Fruit fly (Drosophila melanogaster) whole organism, embryonic: ENCODE data around the gene CG3038.

Experiments used
- Bteb2 ChIP-seq: fragments of 200-800 bp; sonication (Bioruptor generic); optimal IDR thresholded peaks from 2 replicates; lab custom pipeline; 2016; ENCODE audit warnings: missing biosample characterization, missing genetic modification characterization
- C15 ChIP-seq: fragments of 200-800 bp; sonication (Bioruptor generic); IDR thresholded peaks from 3 replicates; pipeline ENCODE4 v1.3.6; 2022; ENCODE audit warnings: missing biosample characterization, missing genetic modification characterization
- CG11093 ChIP-seq: fragments of 200-800 bp; sonication (Bioruptor generic); IDR thresholded peaks from 3 replicates; pipeline ENCODE4 v1.3.6; 2022; ENCODE audit warnings: missing biosample characterization, missing genetic modification characterization
- CG11695 ChIP-seq: fragments of 200-800 bp; sonication (Bioruptor generic); IDR thresholded peaks from 3 replicates; pipeline ENCODE4 v1.3.6; 2022; ENCODE audit warnings: missing biosample characterization, missing genetic modification characterization
- CG12942 ChIP-seq: fragments of 200-800 bp; sonication (Bioruptor generic); optimal IDR thresholded peaks from 3 replicates; lab custom pipeline; 2016; ENCODE audit warnings: missing biosample characterization, missing genetic modification characterization
- CG13287 ChIP-seq: fragments of 200-800 bp; sonication (Bioruptor generic); IDR thresholded peaks from 2 replicates; pipeline ENCODE4 v1.3.6; 2022; ENCODE audit warnings: missing biosample characterization, missing genetic modification characterization; ENCODE audit not compliant: partially characterized antibody
- CG15514 ChIP-seq: fragments of 200-800 bp; sonication (Bioruptor generic); optimal IDR thresholded peaks from 3 replicates; lab custom pipeline; 2017; ENCODE audit warnings: missing biosample characterization, missing genetic modification characterization, mild to moderate bottlenecking, moderate library complexity, missing genetic modification reagents
- CG17186 ChIP-seq: fragments of 200-800 bp; sonication (Bioruptor generic); optimal IDR thresholded peaks from 3 replicates; lab custom pipeline; 2017; ENCODE audit warnings: missing biosample characterization, missing genetic modification reagents, missing genetic modification characterization
- CG17385 ChIP-seq: fragments of 200-800 bp; sonication (Bioruptor generic); optimal IDR thresholded peaks from 3 replicates; lab custom pipeline; 2018; ENCODE audit warnings: missing biosample characterization, mild to moderate bottlenecking, missing genetic modification characterization
- CG17568 ChIP-seq: fragments of 200-800 bp; sonication (Bioruptor generic); optimal IDR thresholded peaks from 2 replicates; lab custom pipeline; 2018; ENCODE audit warnings: missing biosample characterization, mild to moderate bottlenecking, missing genetic modification characterization, moderate library complexity
- CG2875 ChIP-seq: fragments of 200-800 bp; sonication (Bioruptor generic); optimal IDR thresholded peaks from 2 replicates; lab custom pipeline; 2017; ENCODE audit warnings: missing biosample characterization, mild to moderate bottlenecking, missing genetic modification characterization, missing genetic modification reagents
- CG3407 ChIP-seq: fragments of 200-800 bp; sonication (Bioruptor generic); optimal IDR thresholded peaks from 2 replicates; lab custom pipeline; 2018; ENCODE audit warnings: missing biosample characterization, mild to moderate bottlenecking, missing genetic modification characterization
- CG34224 ChIP-seq: fragments of 200-800 bp; sonication (Bioruptor generic); IDR thresholded peaks from 3 replicates; pipeline ENCODE4 v1.3.6; 2022; ENCODE audit warnings: missing biosample characterization, missing genetic modification characterization; ENCODE audit not compliant: partially characterized antibody
- CG34422 ChIP-seq: fragments of 200-800 bp; sonication (Bioruptor generic); IDR thresholded peaks from 3 replicates; pipeline ENCODE4 v1.3.6; 2022; ENCODE audit warnings: missing biosample characterization, missing genetic modification characterization
- CG4404 ChIP-seq: fragments of 200-800 bp; sonication (Bioruptor generic); IDR thresholded peaks from 2 replicates; pipeline ENCODE4 v1.3.6; 2022; ENCODE audit warnings: missing biosample characterization, missing genetic modification characterization
- CG4820 ChIP-seq: fragments of 200-800 bp; sonication (Bioruptor generic); optimal IDR thresholded peaks from 3 replicates; lab custom pipeline; 2016; ENCODE audit warnings: missing biosample characterization, missing genetic modification characterization
- CG6854 ChIP-seq: fragments of 200-800 bp; sonication (Bioruptor generic); optimal IDR thresholded peaks from 3 replicates; lab custom pipeline; 2017; ENCODE audit warnings: missing biosample characterization, mild to moderate bottlenecking, missing genetic modification characterization
- CG9876 ChIP-seq: fragments of 200-800 bp; sonication (Bioruptor generic); optimal IDR thresholded peaks from 2 replicates; lab custom pipeline; 2016; ENCODE audit warnings: missing biosample characterization, missing genetic modification characterization
- CG9932 ChIP-seq: fragments of 200-800 bp; sonication (Bioruptor generic); IDR thresholded peaks from 2 replicates; pipeline ENCODE4 v1.3.6; 2022; ENCODE audit warnings: missing biosample characterization, missing genetic modification characterization
- CHES-1-like ChIP-seq: fragments of 200-800 bp; sonication (Bioruptor generic); optimal IDR thresholded peaks from 2 replicates; lab custom pipeline; 2016; ENCODE audit warnings: missing biosample characterization, missing genetic modification characterization
- Chrac-16 ChIP-seq: fragments of 200-800 bp; sonication (Bioruptor generic); optimal IDR thresholded peaks from 3 replicates; lab custom pipeline; 2016; ENCODE audit warnings: missing biosample characterization, missing genetic modification characterization
- Dad ChIP-seq: fragments of 200-800 bp; sonication (Bioruptor generic); optimal IDR thresholded peaks from 3 replicates; lab custom pipeline; 2016; ENCODE audit warnings: missing biosample characterization, missing genetic modification characterization
- Dll ChIP-seq: fragments of 200-800 bp; sonication (Bioruptor generic); IDR thresholded peaks from 4 replicates; pipeline ENCODE4 v1.3.6; 2022; ENCODE audit warnings: missing biosample characterization, missing genetic modification characterization; ENCODE audit not compliant: partially characterized antibody
- HHEX ChIP-seq: fragments of 200-800 bp; sonication (Bioruptor generic); optimal IDR thresholded peaks from 3 replicates; lab custom pipeline; 2017; ENCODE audit warnings: missing biosample characterization, mild to moderate bottlenecking, missing genetic modification characterization, missing genetic modification reagents
- Hr78 ChIP-seq, 2 experiments: fragments of 200-800 bp in 1 of 2; fragments of >200 bp in 1 of 2; sonication (Bioruptor generic) in 1 of 2; optimal IDR thresholded peaks; 2 replicates each; lab custom pipeline; 2017 to 2019; ENCODE audit warnings: missing biosample characterization in 2 of 2, missing genetic modification characterization in 2 of 2, mild to moderate bottlenecking in 1 of 2, moderate library complexity in 1 of 2
- Meics ChIP-seq: fragments of 200-800 bp; sonication (Bioruptor generic); optimal IDR thresholded peaks from 2 replicates; lab custom pipeline; 2017; ENCODE audit warnings: missing biosample characterization, mild to moderate bottlenecking, missing genetic modification characterization
- Ptx1 ChIP-seq: fragments of 200-800 bp; sonication (Bioruptor generic); IDR thresholded peaks from 2 replicates; pipeline ENCODE4 v1.3.6; 2022; ENCODE audit warnings: missing biosample characterization, missing genetic modification characterization
- Scr ChIP-seq: fragments of 200-800 bp; sonication (Bioruptor generic); IDR thresholded peaks from 2 replicates; pipeline ENCODE4 v1.3.6; 2022; ENCODE audit warnings: missing biosample characterization, missing genetic modification characterization; ENCODE audit not compliant: partially characterized antibody
- Sin3A ChIP-seq: fragments of >200 bp; optimal IDR thresholded peaks from 2 replicates; lab custom pipeline; 2018
- Sox100B ChIP-seq: fragments of 200-800 bp; sonication (Bioruptor generic); optimal IDR thresholded peaks from 3 replicates; lab custom pipeline; 2018; ENCODE audit warnings: missing biosample characterization, mild to moderate bottlenecking, missing genetic modification characterization
- Tbp ChIP-seq: fragments of >200 bp; optimal IDR thresholded peaks from 2 replicates; lab custom pipeline; 2018; ENCODE audit warnings: missing biosample characterization, missing genetic modification characterization
- Usf ChIP-seq: fragments of 200-800 bp; sonication (Bioruptor generic); optimal IDR thresholded peaks from 2 replicates; lab custom pipeline; 2017; ENCODE audit warnings: missing genotype, missing biosample characterization, missing genetic modification characterization
- Vsx1 ChIP-seq: fragments of 200-800 bp; sonication (Bioruptor generic); optimal IDR thresholded peaks from 2 replicates; lab custom pipeline; 2017; ENCODE audit warnings: missing biosample characterization, mild to moderate bottlenecking, missing genetic modification characterization, missing genetic modification reagents
- Xbp1 ChIP-seq: fragments of 200-800 bp; sonication (Bioruptor generic); optimal IDR thresholded peaks from 3 replicates; lab custom pipeline; 2016; ENCODE audit warnings: missing biosample characterization, mild to moderate bottlenecking, missing genetic modification characterization
- ab ChIP-seq: fragments of 200-800 bp; sonication (Bioruptor generic); optimal IDR thresholded peaks from 2 replicates; lab custom pipeline; 2016; ENCODE audit warnings: missing biosample characterization, missing genetic modification characterization
- ase ChIP-seq: fragments of 200-800 bp; sonication (Bioruptor generic); IDR thresholded peaks from 3 replicates; pipeline ENCODE4 v1.3.6; 2022; ENCODE audit warnings: missing biosample characterization, missing genetic modification characterization
- corto ChIP-seq: fragments of 200-800 bp; sonication (Bioruptor generic); optimal IDR thresholded peaks from 2 replicates; lab custom pipeline; 2016; ENCODE audit warnings: missing biosample characterization, mild to moderate bottlenecking, missing genetic modification characterization, moderate library complexity
- da ChIP-seq: fragments of 200-800 bp; sonication (Bioruptor generic); optimal IDR thresholded peaks from 2 replicates; lab custom pipeline; 2016; ENCODE audit warnings: missing biosample characterization, missing genetic modification characterization
- dati ChIP-seq: fragments of 200-800 bp; sonication (Bioruptor generic); IDR thresholded peaks from 2 replicates; pipeline ENCODE4 v1.3.6; 2022; ENCODE audit warnings: missing biosample characterization, missing genetic modification characterization
- dpn ChIP-seq, 2 experiments: fragments of 200-800 bp; sonication (Bioruptor generic); optimal IDR thresholded peaks; 3 replicates each; lab custom pipeline; 2016; ENCODE audit warnings: missing biosample characterization in 2 of 2, missing genetic modification characterization in 2 of 2
- gcm2 ChIP-seq: fragments of 200-800 bp; sonication (Bioruptor generic); optimal IDR thresholded peaks from 2 replicates; lab custom pipeline; 2016; ENCODE audit warnings: missing biosample characterization, missing genetic modification characterization
- gt ChIP-seq: fragments of 200-800 bp; sonication (Bioruptor generic); IDR thresholded peaks from 2 replicates; pipeline ENCODE4 v1.3.6; 2022; ENCODE audit warnings: missing biosample characterization, missing genetic modification characterization
- hth ChIP-seq: fragments of >200 bp; optimal IDR thresholded peaks from 2 replicates; lab custom pipeline; 2017; ENCODE audit warnings: inconsistent platforms
- kay ChIP-seq: fragments of 200-800 bp; sonication (Bioruptor generic); optimal IDR thresholded peaks from 2 replicates; lab custom pipeline; 2016; ENCODE audit warnings: missing biosample characterization, missing genetic modification characterization
- odd ChIP-seq: fragments of 200-800 bp; sonication (Bioruptor generic); optimal IDR thresholded peaks from 2 replicates; lab custom pipeline; 2017; ENCODE audit warnings: missing biosample characterization, mild to moderate bottlenecking, missing genetic modification characterization
- pfk ChIP-seq: fragments of 200-800 bp; sonication (Bioruptor generic); optimal IDR thresholded peaks from 2 replicates; lab custom pipeline; 2018; ENCODE audit warnings: missing biosample characterization, mild to moderate bottlenecking, missing genetic modification characterization, moderate library complexity
- schlank ChIP-seq: fragments of 200-800 bp; sonication (Bioruptor generic); optimal IDR thresholded peaks from 2 replicates; lab custom pipeline; 2018; ENCODE audit warnings: missing biosample characterization, mild to moderate bottlenecking, missing genetic modification characterization
- sens ChIP-seq: fragments of 200-800 bp; sonication (Bioruptor generic); peaks from one replicate; lab custom pipeline; 2016; ENCODE audit warnings: missing biosample characterization, missing genetic modification characterization
- sisA ChIP-seq: fragments of 200-800 bp; sonication (Bioruptor generic); IDR thresholded peaks from 2 replicates; pipeline ENCODE4 v1.3.6; 2022; ENCODE audit warnings: missing biosample characterization, missing genetic modification characterization
- stwl ChIP-seq: fragments of 200-800 bp; sonication (Bioruptor generic); optimal IDR thresholded peaks from 3 replicates; lab custom pipeline; 2018; ENCODE audit warnings: missing biosample characterization, mild to moderate bottlenecking, missing genetic modification characterization, moderate library complexity
- tap ChIP-seq: fragments of 200-800 bp; optimal IDR thresholded peaks from 3 replicates; lab custom pipeline; 2019; ENCODE audit warnings: missing biosample characterization, mild to moderate bottlenecking, missing genetic modification characterization, moderate library complexity
- wek ChIP-seq: fragments of 200-800 bp; sonication (Bioruptor generic); optimal IDR thresholded peaks from 3 replicates; lab custom pipeline; 2018; ENCODE audit warnings: missing biosample characterization, mild to moderate bottlenecking, missing genetic modification characterization, moderate library complexity
- yki ChIP-seq: fragments of >200 bp; optimal IDR thresholded peaks from 3 replicates; lab custom pipeline; 2018

CG3038 gene

dm6 chrX:276065-276464 is 30.4 kb upstream of the CG3038 start:
- TF ChIP-seq CG9876 (GFP tag; lab: Kevin White, UChicago), result no peak
- peak; percentile 90 for TF ChIP-seq sens (GFP tag; lab: Kevin White, UChicago)
- no peak for TF ChIP-seq sisA
- no peak for TF ChIP-seq CG17186 (GFP tag; lab: Kevin White, UChicago)
- TF ChIP-seq Scr (GFP tag; lab: Robert Waterston, UW), result 0 out of 2 replicates have a peak, but pooled peaks have one; percentile 26
- no peak for TF ChIP-seq CG34422
- TF ChIP-seq CG34224 (GFP tag; lab: Robert Waterston, UW), result no peak
- no peak for TF ChIP-seq Dad (GFP tag; lab: Kevin White, UChicago)
- no peak for TF ChIP-seq tap (tag; lab: Kevin White, UChicago)
- no peak for TF ChIP-seq Xbp1 (GFP tag; lab: Kevin White, UChicago)
- TF ChIP-seq C15 (GFP tag; lab: Robert Waterston, UW), result no peak
- TF ChIP-seq Hr78 (GFP tag; optimal IDR thresholded peaks at IDR 0.05; lab: Kevin White, UChicago), result no peak
- no peak for TF ChIP-seq HHEX (GFP tag; lab: Kevin White, UChicago)
- no peak for TF ChIP-seq schlank (tag; lab: Kevin White, UChicago)
- no peak for TF ChIP-seq Sox100B (GFP tag; lab: Kevin White, UChicago)
- TF ChIP-seq Ptx1 (GFP tag; lab: Robert Waterston, UW), result no peak
- TF ChIP-seq Dll (GFP tag; lab: Robert Waterston, UW), result 0 out of 4 replicates have a peak, but pooled peaks have one; percentile 25
- TF ChIP-seq hth (lab: Kevin White, UChicago), result no peak
- no peak for TF ChIP-seq CG3407 (GFP tag; lab: Kevin White, UChicago)
- no peak for TF ChIP-seq Bteb2 (GFP tag; lab: Kevin White, UChicago)
- TF ChIP-seq ab, result no peak
- TF ChIP-seq Sin3A, result no peak
- no peak for TF ChIP-seq gt (GFP tag; lab: Robert Waterston, UW)
- TF ChIP-seq CG11093 (GFP tag; lab: Robert Waterston, UW), result no peak
- TF ChIP-seq corto (GFP tag; lab: Kevin White, UChicago), result no peak
- no peak for TF ChIP-seq CG2875 (GFP tag; lab: Kevin White, UChicago)
- TF ChIP-seq kay (GFP tag; lab: Kevin White, UChicago), result no peak
- TF ChIP-seq wek, result peak; percentile 22
- TF ChIP-seq CG15514, result peak; percentile 8
- TF ChIP-seq CHES-1-like (GFP tag; lab: Kevin White, UChicago), result no peak
- no peak for TF ChIP-seq Vsx1 (GFP tag; lab: Kevin White, UChicago)
- no peak for TF ChIP-seq da
- no peak for TF ChIP-seq CG17385 (GFP tag; lab: Kevin White, UChicago)
- TF ChIP-seq yki, result no peak
- peak; percentile 37 for TF ChIP-seq Meics (GFP tag; lab: Kevin White, UChicago)
- TF ChIP-seq stwl (tag; lab: Kevin White, UChicago), result peak; percentile 13
- no peak for TF ChIP-seq CG4820
- TF ChIP-seq CG9932, result no peak
- TF ChIP-seq ase (GFP tag; lab: Robert Waterston, UW), result no peak
- no peak for TF ChIP-seq Chrac-16 (GFP tag; lab: Kevin White, UChicago)
- no peak for TF ChIP-seq CG4404
- no peak for TF ChIP-seq odd
- no peak for TF ChIP-seq Usf (GFP tag; lab: Kevin White, UChicago)
- no peak for TF ChIP-seq Tbp (GFP tag; lab: Kevin White, UChicago)
- TF ChIP-seq CG13287 (GFP tag; lab: Robert Waterston, UW), result no peak; the same call in 1 of the 2 replicates
- TF ChIP-seq CG11695, result no peak
- TF ChIP-seq dati (GFP tag; lab: Robert Waterston, UW), result no peak
- peak; percentile 12 for TF ChIP-seq CG17568 (GFP tag; lab: Kevin White, UChicago)
- no peak for TF ChIP-seq CG12942 (GFP tag; lab: Kevin White, UChicago)
- TF ChIP-seq dpn (GFP tag; optimal IDR thresholded peaks at IDR 0.05; lab: Kevin White, UChicago), result no peak
- TF ChIP-seq CG6854 (GFP tag; lab: Kevin White, UChicago), result no peak
- no peak for TF ChIP-seq gcm2
- no peak for TF ChIP-seq pfk
